Fruit fly (Drosophila melanogaster) whole organism, adult: Measurements from ENCODE around the gene Indy-2.
A peak's percentile ranks its signal among the peaks of the same experiment; 100 is the strongest.

Experiments used
- CG11617 ChIP-seq: fragments of 200-800 bp; sonication (Bioruptor generic); optimal IDR thresholded peaks from 2 replicates; lab custom pipeline; 2017; ENCODE audit warnings: mild to moderate bottlenecking, missing biosample characterization, missing genetic modification reagents, missing genetic modification characterization
- CG12768 ChIP-seq: fragments of 200-800 bp; sonication (Bioruptor generic); optimal IDR thresholded peaks from 2 replicates; lab custom pipeline; 2017; ENCODE audit warnings: missing biosample characterization, missing genetic modification characterization, mild to moderate bottlenecking, moderate library complexity, missing genetic modification reagents
- CG14711 ChIP-seq: fragments of 200-800 bp; sonication (Bioruptor generic); optimal IDR thresholded peaks from 2 replicates; lab custom pipeline; 2018; ENCODE audit warnings: missing biosample characterization, mild to moderate bottlenecking, missing genetic modification characterization, moderate library complexity
- CG1620 ChIP-seq: fragments of 200-800 bp; sonication (Bioruptor generic); optimal IDR thresholded peaks from 2 replicates; lab custom pipeline; 2016; ENCODE audit warnings: missing biosample characterization, missing genetic modification characterization
- CG33017 ChIP-seq: fragments of 200-800 bp; sonication (Bioruptor generic); optimal IDR thresholded peaks from 2 replicates; lab custom pipeline; 2018; ENCODE audit warnings: missing biosample characterization, mild to moderate bottlenecking, missing genetic modification characterization, moderate library complexity
- CG5204 ChIP-seq: fragments of 200-800 bp; sonication (Bioruptor generic); optimal IDR thresholded peaks from 2 replicates; lab custom pipeline; 2016; ENCODE audit warnings: missing biosample characterization, missing genetic modification characterization
- CG7045 ChIP-seq: fragments of 200-800 bp; sonication (Bioruptor generic); optimal IDR thresholded peaks from 2 replicates; lab custom pipeline; 2017; ENCODE audit warnings: missing biosample characterization, mild to moderate bottlenecking, missing genetic modification characterization
- CG7101 ChIP-seq: fragments of 200-800 bp; sonication (Bioruptor generic); optimal IDR thresholded peaks from 2 replicates; lab custom pipeline; 2018; ENCODE audit warnings: missing biosample characterization, mild to moderate bottlenecking, missing genetic modification characterization, moderate library complexity
- Clk ChIP-seq: fragments of 200-800 bp; sonication (Bioruptor generic); optimal IDR thresholded peaks from 2 replicates; lab custom pipeline; 2017; ENCODE audit warnings: missing biosample characterization, missing genetic modification characterization
- Crg-1 ChIP-seq: fragments of 200-800 bp; sonication (Bioruptor generic); optimal IDR thresholded peaks from 2 replicates; lab custom pipeline; 2016; ENCODE audit warnings: missing biosample characterization, missing genetic modification characterization
- Hr96 ChIP-seq: fragments of 200-800 bp; sonication (Bioruptor generic); optimal IDR thresholded peaks from 2 replicates; lab custom pipeline; 2016; ENCODE audit warnings: missing biosample characterization, missing genetic modification characterization
- Mnt ChIP-seq: fragments of 200-800 bp; sonication (Bioruptor generic); optimal IDR thresholded peaks from 2 replicates; lab custom pipeline; 2016; ENCODE audit warnings: missing biosample characterization, mild to moderate bottlenecking, missing genetic modification characterization
- bab1 ChIP-seq: fragments of 200-800 bp; sonication (Bioruptor generic); optimal IDR thresholded peaks from 3 replicates; lab custom pipeline; 2019; ENCODE audit warnings: missing biosample characterization, mild to moderate bottlenecking, missing genetic modification characterization, moderate library complexity
- cic ChIP-seq: fragments of 200-800 bp; sonication (Bioruptor generic); optimal IDR thresholded peaks from 2 replicates; lab custom pipeline; 2017; ENCODE audit warnings: missing biosample characterization, mild to moderate bottlenecking, missing genetic modification characterization, moderate library complexity
- cnc ChIP-seq, 2 experiments: fragments of >200 bp; optimal IDR thresholded peaks; 2 replicates each; lab custom pipeline; 2017
- kay ChIP-seq: fragments of 200-800 bp; sonication (Bioruptor generic); peaks from one replicate; lab custom pipeline; 2016; ENCODE audit warnings: missing biosample characterization, missing genetic modification characterization, borderline replicate concordance
- ovo ChIP-seq: fragments of 200-800 bp; sonication (Bioruptor generic); optimal IDR thresholded peaks from 2 replicates; lab custom pipeline; 2016; ENCODE audit warnings: missing biosample characterization, missing genetic modification characterization
- pad ChIP-seq: fragments of 200-800 bp; sonication (Bioruptor generic); optimal IDR thresholded peaks from 3 replicates; lab custom pipeline; 2017; ENCODE audit warnings: missing biosample characterization, missing genetic modification characterization, mild to moderate bottlenecking, moderate library complexity, missing genetic modification reagents
- tj ChIP-seq: fragments of 200-800 bp; sonication (Bioruptor generic); optimal IDR thresholded peaks from 3 replicates; lab custom pipeline; 2017; ENCODE audit warnings: missing biosample characterization, mild to moderate bottlenecking, missing genetic modification characterization, moderate library complexity
- toe ChIP-seq: fragments of 200-800 bp; sonication (Bioruptor generic); optimal IDR thresholded peaks from 2 replicates; lab custom pipeline; 2016; ENCODE audit warnings: missing biosample characterization, missing genetic modification characterization

Gene Indy-2

dm6 chr3R:20004697-20005096 is 37.9 kb upstream of the Indy-2 start:
- TF ChIP-seq toe (GFP tag; lab: Kevin White, UChicago) = no peak
- no peak for TF ChIP-seq Hr96 (GFP tag; lab: Kevin White, UChicago)
- no peak for TF ChIP-seq pad (GFP tag; lab: Kevin White, UChicago)
- no peak for TF ChIP-seq CG33017 (tag; lab: Kevin White, UChicago)
- TF ChIP-seq CG5204 (GFP tag; lab: Kevin White, UChicago) = no peak
- no peak for TF ChIP-seq CG1620 (GFP tag; lab: Kevin White, UChicago)
- no peak for TF ChIP-seq bab1 (GFP tag; lab: Kevin White, UChicago)
- no peak for TF ChIP-seq cic (GFP tag; lab: Kevin White, UChicago)
- no peak for TF ChIP-seq Crg-1
- no peak for TF ChIP-seq cnc (optimal IDR thresholded peaks at IDR 0.05; lab: Kevin White, UChicago)
- TF ChIP-seq tj (GFP tag; lab: Kevin White, UChicago) = no peak
- TF ChIP-seq Clk = no peak
- TF ChIP-seq kay (GFP tag; lab: Kevin White, UChicago) = no peak
- TF ChIP-seq CG14711 (tag; lab: Kevin White, UChicago) = no peak
- no peak for TF ChIP-seq CG12768
- no peak for TF ChIP-seq CG7101
- TF ChIP-seq Mnt (GFP tag; lab: Kevin White, UChicago) = no peak
- no peak for TF ChIP-seq ovo (GFP tag; lab: Kevin White, UChicago)

- TF ChIP-seq CG12768 (no peak), kay (GFP tag; lab: Kevin White, UChicago) (no peak), CG14711 (tag; lab: Kevin White, UChicago) (no peak), bab1 (GFP tag; lab: Kevin White, UChicago) (no peak), Mnt (GFP tag; lab: Kevin White, UChicago) (no peak), tj (GFP tag; lab: Kevin White, UChicago) (no peak), CG7101 (no peak), toe (GFP tag; lab: Kevin White, UChicago) (no peak), Clk (no peak), cic (GFP tag; lab: Kevin White, UChicago) (no peak), CG33017 (tag; lab: Kevin White, UChicago) (no peak), CG1620 (GFP tag; lab: Kevin White, UChicago) (no peak), CG5204 (GFP tag; lab: Kevin White, UChicago) (no peak), cnc (optimal IDR thresholded peaks at IDR 0.05; lab: Kevin White, UChicago) (no peak), pad (GFP tag; lab: Kevin White, UChicago) (no peak), Crg-1 (no peak), CG11617 (no peak)
Observed at dm6 chr3R:20006617-20007016, 35.9 kb upstream of the Indy-2 start.

dm6 chr3R:20007399-20008285 is 34.9 kb upstream of the Indy-2 start:
- no peak for TF ChIP-seq CG33017 (tag; lab: Kevin White, UChicago)
- TF ChIP-seq Mnt (GFP tag; lab: Kevin White, UChicago) = no peak
- TF ChIP-seq CG14711 (tag; lab: Kevin White, UChicago) = no peak
- TF ChIP-seq CG7045 = no peak
- no peak for TF ChIP-seq Hr96 (GFP tag; lab: Kevin White, UChicago)
- TF ChIP-seq CG7101 = no peak
- TF ChIP-seq ovo (GFP tag; lab: Kevin White, UChicago) = no peak
- peak; percentile 20 for TF ChIP-seq kay (GFP tag; lab: Kevin White, UChicago)
- TF ChIP-seq CG11617 = no peak
- peak; percentile 57 for TF ChIP-seq pad (GFP tag; lab: Kevin White, UChicago)
- peak; percentile 35 for TF ChIP-seq tj (GFP tag; lab: Kevin White, UChicago)
- no peak for TF ChIP-seq cic (GFP tag; lab: Kevin White, UChicago)
- no peak for TF ChIP-seq CG1620 (GFP tag; lab: Kevin White, UChicago)

dm6 chr3R:20008372-20009051 is 34.0 kb upstream of the Indy-2 start, which contains the start of the genes Hs6st and MED25:
Gene Hs6st (minus strand): TSS chr3R:20008512.
Gene MED25 (plus strand): TSS chr3R:20008947.
- no peak for TF ChIP-seq CG33017 (tag; lab: Kevin White, UChicago)
- TF ChIP-seq cic (GFP tag; lab: Kevin White, UChicago) = no peak
- TF ChIP-seq Mnt (GFP tag; lab: Kevin White, UChicago) = peak; percentile 40
- peak; percentile 77 for TF ChIP-seq bab1 (GFP tag; lab: Kevin White, UChicago)
- no peak for TF ChIP-seq Hr96 (GFP tag; lab: Kevin White, UChicago)
- peak; percentile 17 for TF ChIP-seq CG1620 (GFP tag; lab: Kevin White, UChicago)
- peak; percentile 2 for TF ChIP-seq tj (GFP tag; lab: Kevin White, UChicago)
- peak; percentile 42 for TF ChIP-seq toe (GFP tag; lab: Kevin White, UChicago)
- TF ChIP-seq cnc (optimal IDR thresholded peaks at IDR 0.05; lab: Kevin White, UChicago) = no peak
- TF ChIP-seq CG5204 (GFP tag; lab: Kevin White, UChicago) = peak; percentile 47
- peak; percentile 68 for TF ChIP-seq CG14711 (tag; lab: Kevin White, UChicago)
- TF ChIP-seq CG12768 = peak; percentile 72
- TF ChIP-seq pad (GFP tag; lab: Kevin White, UChicago) = peak; percentile 40
- peak; percentile 41 for TF ChIP-seq CG11617
- peak; percentile 26 for TF ChIP-seq CG7101
- no peak for TF ChIP-seq Crg-1
- TF ChIP-seq ovo (GFP tag; lab: Kevin White, UChicago) = peak; percentile 8
- TF ChIP-seq kay (GFP tag; lab: Kevin White, UChicago) = no peak
- TF ChIP-seq CG7045 = peak; percentile 50
- TF ChIP-seq Clk = peak; percentile 50

dm6 chr3R:20010942-20011341 is 31.6 kb upstream of the Indy-2 start:
- no peak for TF ChIP-seq CG12768
- no peak for TF ChIP-seq pad (GFP tag; lab: Kevin White, UChicago)
- no peak for TF ChIP-seq bab1 (GFP tag; lab: Kevin White, UChicago)
- no peak for TF ChIP-seq Mnt (GFP tag; lab: Kevin White, UChicago)
- TF ChIP-seq Crg-1 = no peak
- TF ChIP-seq Hr96 (GFP tag; lab: Kevin White, UChicago) = no peak
- TF ChIP-seq toe (GFP tag; lab: Kevin White, UChicago) = no peak
- no peak for TF ChIP-seq kay (GFP tag; lab: Kevin White, UChicago)
- TF ChIP-seq CG33017 (tag; lab: Kevin White, UChicago) = no peak
- no peak for TF ChIP-seq CG7045
- no peak for TF ChIP-seq cic (GFP tag; lab: Kevin White, UChicago)
- TF ChIP-seq CG1620 (GFP tag; lab: Kevin White, UChicago) = no peak
- no peak for TF ChIP-seq CG7101
- no peak for TF ChIP-seq Clk
- no peak for TF ChIP-seq CG11617
- TF ChIP-seq cnc (optimal IDR thresholded peaks at IDR 0.05; lab: Kevin White, UChicago) = no peak
- TF ChIP-seq tj (GFP tag; lab: Kevin White, UChicago) = no peak
- TF ChIP-seq CG5204 (GFP tag; lab: Kevin White, UChicago) = no peak
